Fruit fly (Drosophila melanogaster) whole organism, embryonic: ENCODE results near the gene CG31347.

Experiments used
- CG13894 ChIP-seq: fragments of 200-800 bp; sonication (Bioruptor generic); optimal IDR thresholded peaks from 3 replicates; lab custom pipeline; 2018; ENCODE audit warnings: missing biosample characterization, mild to moderate bottlenecking, missing genetic modification characterization, moderate library complexity
- CG15073 ChIP-seq: fragments of 200-800 bp; sonication (Bioruptor generic); optimal IDR thresholded peaks from 2 replicates; lab custom pipeline; 2016; ENCODE audit warnings: missing biosample characterization, missing genetic modification characterization
- CG1647 ChIP-seq: fragments of 200-800 bp; sonication (Bioruptor generic); optimal IDR thresholded peaks from 3 replicates; lab custom pipeline; 2016; ENCODE audit warnings: missing biosample characterization, missing genetic modification characterization
- CG30403 ChIP-seq: fragments of 200-800 bp; sonication (Bioruptor generic); optimal IDR thresholded peaks from 3 replicates; lab custom pipeline; 2016; ENCODE audit warnings: missing biosample characterization, missing genetic modification characterization
- CG3163 ChIP-seq: fragments of 200-800 bp; sonication (Bioruptor generic); optimal IDR thresholded peaks from 3 replicates; lab custom pipeline; 2016; ENCODE audit warnings: missing biosample characterization, missing genetic modification characterization
- CG9797 ChIP-seq: fragments of 200-800 bp; sonication (Bioruptor generic); optimal IDR thresholded peaks from 3 replicates; lab custom pipeline; 2018; ENCODE audit warnings: missing biosample characterization, mild to moderate bottlenecking, missing genetic modification characterization
- aop ChIP-seq: fragments of 200-800 bp; sonication (Bioruptor generic); IDR thresholded peaks from 2 replicates; pipeline ENCODE4 v1.3.6; 2022; ENCODE audit warnings: missing biosample characterization, missing genetic modification characterization
- ap ChIP-seq: fragments of 200-800 bp; sonication (Bioruptor generic); IDR thresholded peaks from 2 replicates; pipeline ENCODE4 v1.3.6; 2022; ENCODE audit warnings: missing biosample characterization, missing genetic modification characterization
- crc ChIP-seq: fragments of 200-800 bp; sonication (Bioruptor generic); optimal IDR thresholded peaks from 2 replicates; lab custom pipeline; 2016; ENCODE audit warnings: missing biosample characterization, missing genetic modification characterization
- dimm ChIP-seq: fragments of 200-800 bp; sonication (Bioruptor generic); IDR thresholded peaks from 2 replicates; pipeline ENCODE4 v1.3.6; 2022; ENCODE audit warnings: missing biosample characterization, missing genetic modification characterization
- ken ChIP-seq: fragments of 200-800 bp; sonication (Bioruptor generic); IDR thresholded peaks from 3 replicates; pipeline ENCODE4 v1.3.6; 2022; ENCODE audit warnings: missing biosample characterization, missing genetic modification characterization
- sna ChIP-seq: fragments of 200-800 bp; sonication (Bioruptor generic); IDR thresholded peaks from 2 replicates; pipeline ENCODE4 v1.3.6; 2022; ENCODE audit warnings: missing biosample characterization, missing genetic modification characterization; ENCODE audit not compliant: partially characterized antibody
- sr ChIP-seq: fragments of 200-800 bp; sonication (Bioruptor generic); IDR thresholded peaks from 3 replicates; pipeline ENCODE4 v1.3.6; 2022; ENCODE audit warnings: missing biosample characterization, missing genetic modification characterization

dm6 chr3R:12697022-12697421 lies 4.6 kb upstream of the CG31347 start, which contains the start of gene Past1:
- TF ChIP-seq CG30403 (GFP tag; lab: Kevin White, UChicago) = no peak
- no peak for TF ChIP-seq CG13894
- no peak for TF ChIP-seq CG3163 (GFP tag; lab: Kevin White, UChicago)
- no peak for TF ChIP-seq sr (GFP tag; lab: Robert Waterston, UW)
- TF ChIP-seq aop (GFP tag; lab: Robert Waterston, UW) = no peak
- no peak for TF ChIP-seq ken
- no peak for TF ChIP-seq CG15073
- TF ChIP-seq CG1647 (GFP tag; lab: Kevin White, UChicago) = no peak
- no peak for TF ChIP-seq sna (GFP tag; lab: Robert Waterston, UW)
- no peak for TF ChIP-seq dimm (GFP tag; lab: Robert Waterston, UW)
- no peak for TF ChIP-seq crc (GFP tag; lab: Kevin White, UChicago)
- TF ChIP-seq CG9797 (GFP tag; lab: Kevin White, UChicago) = no peak
- no peak for TF ChIP-seq ap (GFP tag; lab: Robert Waterston, UW)
